Worm (Caenorhabditis elegans) whole organism, L3 larva: Measurements from ENCODE around the gene ell-1.

Experiments used
- R02D3.7 ChIP-seq: fragments of 150-350 bp; optimal IDR thresholded peaks from 2 replicates; lab custom pipeline; 2014; ENCODE audit warnings: missing biosample characterization, missing genetic modification characterization
- ZK546.5 ChIP-seq: sonication (generic microtip); optimal IDR thresholded peaks from 2 replicates; lab custom pipeline; 2017; ENCODE audit warnings: missing biosample characterization, missing genetic modification characterization
- ama-1 ChIP-seq: fragments of 150-350 bp; optimal IDR thresholded peaks from 2 replicates; lab custom pipeline; 2018
- ceh-16 ChIP-seq: sonication (generic microtip); optimal IDR thresholded peaks from 2 replicates; lab custom pipeline; 2017; ENCODE audit warnings: missing biosample characterization, missing genetic modification characterization
- ceh-28 ChIP-seq: fragments of 150-350 bp; optimal IDR thresholded peaks from 2 replicates; lab custom pipeline; 2014; ENCODE audit warnings: missing biosample characterization, missing genetic modification reagents, missing genetic modification characterization
- ceh-82 ChIP-seq: fragments of 150-350 bp; optimal IDR thresholded peaks from 2 replicates; lab custom pipeline; 2014; ENCODE audit warnings: missing biosample characterization, missing genetic modification characterization
- ceh-9 ChIP-seq: sonication (generic microtip); optimal IDR thresholded peaks from 2 replicates; lab custom pipeline; 2018; ENCODE audit warnings: missing biosample characterization, missing genetic modification characterization
- daf-12 ChIP-seq: fragments of 150-350 bp; optimal IDR thresholded peaks from 2 replicates; lab custom pipeline; 2014; ENCODE audit warnings: missing biosample characterization, missing genetic modification reagents, missing genetic modification characterization
- egl-5 ChIP-seq: fragments of 150-350 bp; optimal IDR thresholded peaks from 2 replicates; lab custom pipeline; 2017; ENCODE audit warnings: missing biosample characterization, missing genetic modification reagents, missing genetic modification characterization, inconsistent platforms
- elt-2 ChIP-seq: sonication (generic microtip); optimal IDR thresholded peaks from 2 replicates; lab custom pipeline; 2016; ENCODE audit warnings: missing genetic modification reagents, mild to moderate bottlenecking, missing genetic modification characterization, missing compliant biosample characterization
- eor-1 ChIP-seq, 2 experiments: fragments of 150-350 bp; optimal IDR thresholded peaks; 2 replicates each; lab custom pipeline; 2014 to 2018; ENCODE audit warnings: missing biosample characterization in 2 of 2, missing genetic modification characterization in 2 of 2
- hmg-11 ChIP-seq: sonication (generic microtip); optimal IDR thresholded peaks from 2 replicates; lab custom pipeline; 2016; ENCODE audit warnings: missing genetic modification characterization, missing compliant biosample characterization
- lin-15B ChIP-seq: fragments of 150-350 bp; optimal IDR thresholded peaks from 2 replicates; lab custom pipeline; 2014; ENCODE audit warnings: missing biosample characterization, missing genetic modification characterization
- lin-39 ChIP-seq: fragments of 150-350 bp; optimal IDR thresholded peaks from 2 replicates; lab custom pipeline; 2018; ENCODE audit warnings: missing biosample characterization, missing genetic modification reagents, missing genetic modification characterization
- lsy-12 ChIP-seq: sonication (generic microtip); optimal IDR thresholded peaks from 2 replicates; lab custom pipeline; 2016; ENCODE audit warnings: mild to moderate bottlenecking, missing genetic modification characterization, missing compliant biosample characterization
- mdl-1 ChIP-seq: fragments of 150-350 bp; optimal IDR thresholded peaks from 2 replicates; lab custom pipeline; 2014; ENCODE audit warnings: missing biosample characterization, missing genetic modification characterization
- mml-1 ChIP-seq: fragments of 150-350 bp; sonication (generic microtip); optimal IDR thresholded peaks from 3 replicates; lab custom pipeline; 2014; ENCODE audit warnings: missing biosample characterization, missing genetic modification characterization
- nfya-1 ChIP-seq: sonication (generic microtip); optimal IDR thresholded peaks from 2 replicates; lab custom pipeline; 2017; ENCODE audit warnings: missing genetic modification characterization, mild to moderate bottlenecking, missing compliant biosample characterization, antibody characterized with exemption, moderate library complexity; ENCODE audit not compliant: insufficient read depth
- nhr-11 ChIP-seq: fragments of 150-350 bp; optimal IDR thresholded peaks from 2 replicates; lab custom pipeline; 2014; ENCODE audit warnings: missing biosample characterization, missing genetic modification characterization
- nhr-12 ChIP-seq: fragments of 150-350 bp; optimal IDR thresholded peaks from 2 replicates; lab custom pipeline; 2014; ENCODE audit warnings: missing biosample characterization, missing genetic modification characterization
- nhr-23 ChIP-seq: fragments of 150-350 bp; optimal IDR thresholded peaks from 2 replicates; lab custom pipeline; 2014; ENCODE audit warnings: missing biosample characterization, missing genetic modification reagents, missing genetic modification characterization
- nhr-237 ChIP-seq: fragments of 150-350 bp; optimal IDR thresholded peaks from 2 replicates; lab custom pipeline; 2014; ENCODE audit warnings: missing biosample characterization, missing genetic modification characterization
- nhr-25 ChIP-seq: sonication (generic microtip); optimal IDR thresholded peaks from 2 replicates; lab custom pipeline; 2017; ENCODE audit warnings: missing biosample characterization, missing genetic modification characterization
- nhr-43 ChIP-seq: sonication (generic microtip); optimal IDR thresholded peaks from 2 replicates; lab custom pipeline; 2016; ENCODE audit warnings: mild to moderate bottlenecking, missing genetic modification characterization, missing compliant biosample characterization; ENCODE audit not compliant: poor library complexity, severe bottlenecking
- nhr-67 ChIP-seq: fragments of 150-350 bp; optimal IDR thresholded peaks from 2 replicates; lab custom pipeline; 2014; ENCODE audit warnings: missing biosample characterization, missing genetic modification characterization
- nhr-77 ChIP-seq: fragments of 150-350 bp; optimal IDR thresholded peaks from 2 replicates; lab custom pipeline; 2014; ENCODE audit warnings: missing biosample characterization, missing genetic modification characterization
- pha-4 ChIP-seq: fragments of 150-350 bp; optimal IDR thresholded peaks from 2 replicates; lab custom pipeline; 2014; ENCODE audit warnings: missing biosample characterization, missing genetic modification reagents, missing genetic modification characterization
- pqm-1 ChIP-seq: fragments of 150-350 bp; optimal IDR thresholded peaks from 2 replicates; lab custom pipeline; 2017; ENCODE audit warnings: missing biosample characterization, missing genetic modification characterization, inconsistent platforms
- sea-2 ChIP-seq: fragments of 150-350 bp; sonication (generic microtip); optimal IDR thresholded peaks from 4 replicates; lab custom pipeline; 2014; ENCODE audit warnings: missing biosample characterization, missing genetic modification reagents, missing genetic modification characterization
- skn-1 ChIP-seq: fragments of 150-350 bp; optimal IDR thresholded peaks from 2 replicates; lab custom pipeline; 2014; ENCODE audit warnings: missing biosample characterization, missing genetic modification characterization
- snpc-4 ChIP-seq: fragments of 150-350 bp; optimal IDR thresholded peaks from 2 replicates; lab custom pipeline; 2014; ENCODE audit warnings: missing biosample characterization, missing genetic modification characterization
- tbx-2 ChIP-seq: sonication (generic microtip); optimal IDR thresholded peaks from 2 replicates; lab custom pipeline; 2016; ENCODE audit warnings: mild to moderate bottlenecking, missing genetic modification characterization, missing compliant biosample characterization
- ztf-11 ChIP-seq: fragments of 150-350 bp; optimal IDR thresholded peaks from 2 replicates; lab custom pipeline; 2014; ENCODE audit warnings: missing biosample characterization, missing genetic modification characterization

Gene ell-1

ce11 chrIV:4356879-4357278 lies 37.3 kb upstream of the ell-1 start, which contains the start of gene W03B1.9:
TSS of gene W03B1.9 (minus strand) at chrIV:4356979.
- no peak for TF ChIP-seq lin-39 (tag; lab: Kevin White, UChicago)
- TF ChIP-seq lsy-12 (tag; lab: Kevin White, UChicago) = no peak
- TF ChIP-seq R02D3.7 (tag; lab: Kevin White, UChicago) = no peak
- TF ChIP-seq egl-5 (tag; lab: Kevin White, UChicago) = no peak
- TF ChIP-seq, all 47 proteins: peak for 0

- TF ChIP-seq eor-1 (tag; optimal IDR thresholded peaks at IDR 0.05; lab: Kevin White, UChicago) (no peak), ZK546.5 (tag; lab: Kevin White, UChicago) (no peak), nhr-23 (tag; lab: Kevin White, UChicago) (peak; percentile 7), R02D3.7 (tag; lab: Kevin White, UChicago) (no peak), nhr-43 (no peak), nhr-67 (no peak), tbx-2 (no peak), lin-15B (peak; percentile 66), snpc-4 (no peak), pha-4 (peak; percentile 76), nfya-1 (tag; lab: Kevin White, UChicago) (peak; percentile 59), mml-1 (tag; lab: Kevin White, UChicago) (no peak), nhr-77 (tag; lab: Kevin White, UChicago) (no peak)
Observed at ce11 chrIV:4357296-4357695, 36.9 kb upstream of the ell-1 start, which contains the start of gene sars-2. TSS of gene sars-2 (plus strand) at chrIV:4357636.

- TF ChIP-seq nhr-67 = no peak
- TF ChIP-seq nhr-237 (tag; lab: Kevin White, UChicago) = no peak
- no peak for TF ChIP-seq ama-1 (lab: Kevin White, UChicago)
- TF ChIP-seq eor-1 (tag; optimal IDR thresholded peaks at IDR 0.05; lab: Kevin White, UChicago) = no peak
- TF ChIP-seq ceh-28 (tag; lab: Kevin White, UChicago) = no peak
Observed at ce11 chrIV:4359653-4360052, 34.6 kb upstream of the ell-1 start, which contains the start of gene F55F10.3. TSS of gene F55F10.3 (plus strand) at chrIV:4359953.

ce11 chrIV:4360497-4360896 lies 33.7 kb upstream of the ell-1 start, which contains the start of gene F55F10.1:
TSS of gene F55F10.1 (plus strand) at chrIV:4360837.
- TF ChIP-seq sea-2 = no peak
- TF ChIP-seq skn-1 (tag; lab: Kevin White, UChicago) = no peak
- TF ChIP-seq hmg-11 (tag; lab: Kevin White, UChicago) = peak; percentile 63
- TF ChIP-seq nfya-1 (tag; lab: Kevin White, UChicago) = no peak
- TF ChIP-seq R02D3.7 (tag; lab: Kevin White, UChicago) = peak; percentile 10
- TF ChIP-seq nhr-12 = no peak
- peak; percentile 47 for TF ChIP-seq egl-5 (tag; lab: Kevin White, UChicago)
- no peak for TF ChIP-seq lin-39 (tag; lab: Kevin White, UChicago)
- no peak for TF ChIP-seq ztf-11 (tag; lab: Kevin White, UChicago)
- TF ChIP-seq ceh-82 = no peak
- no peak for TF ChIP-seq mml-1 (tag; lab: Kevin White, UChicago)
- TF ChIP-seq nhr-25 = peak; percentile 25
- peak; percentile 71 for TF ChIP-seq lin-15B
- TF ChIP-seq nhr-23 (tag; lab: Kevin White, UChicago) = peak; percentile 68
- TF ChIP-seq mdl-1 (tag; lab: Kevin White, UChicago) = no peak
- no peak for TF ChIP-seq ama-1 (lab: Kevin White, UChicago)
- no peak for TF ChIP-seq nhr-11 (tag; lab: Kevin White, UChicago)
- no peak for TF ChIP-seq pqm-1 (tag; lab: Kevin White, UChicago)
- no peak for TF ChIP-seq daf-12 (tag; lab: Kevin White, UChicago)

- no peak for TF ChIP-seq ceh-16 (tag; lab: Kevin White, UChicago)
- no peak for TF ChIP-seq eor-1 (tag; optimal IDR thresholded peaks at IDR 0.05; lab: Kevin White, UChicago)
- TF ChIP-seq nhr-12 = no peak
- TF ChIP-seq ceh-9 (tag; lab: Kevin White, UChicago) = no peak
- no peak for TF ChIP-seq skn-1 (tag; lab: Kevin White, UChicago)
- no peak for TF ChIP-seq R02D3.7 (tag; lab: Kevin White, UChicago)
- TF ChIP-seq nhr-25 = no peak
- TF ChIP-seq elt-2 (tag; lab: Kevin White, UChicago) = no peak
- TF ChIP-seq tbx-2 = no peak
Observed at ce11 chrIV:4369116-4369515, 25.1 kb upstream of the ell-1 start.
